Worm (Caenorhabditis elegans): Measurements from ENCODE around the gene fbxa-150.
A peak's percentile ranks its signal among the peaks of the same experiment; 100 is the strongest.

Gene fbxa-150

DNA sequence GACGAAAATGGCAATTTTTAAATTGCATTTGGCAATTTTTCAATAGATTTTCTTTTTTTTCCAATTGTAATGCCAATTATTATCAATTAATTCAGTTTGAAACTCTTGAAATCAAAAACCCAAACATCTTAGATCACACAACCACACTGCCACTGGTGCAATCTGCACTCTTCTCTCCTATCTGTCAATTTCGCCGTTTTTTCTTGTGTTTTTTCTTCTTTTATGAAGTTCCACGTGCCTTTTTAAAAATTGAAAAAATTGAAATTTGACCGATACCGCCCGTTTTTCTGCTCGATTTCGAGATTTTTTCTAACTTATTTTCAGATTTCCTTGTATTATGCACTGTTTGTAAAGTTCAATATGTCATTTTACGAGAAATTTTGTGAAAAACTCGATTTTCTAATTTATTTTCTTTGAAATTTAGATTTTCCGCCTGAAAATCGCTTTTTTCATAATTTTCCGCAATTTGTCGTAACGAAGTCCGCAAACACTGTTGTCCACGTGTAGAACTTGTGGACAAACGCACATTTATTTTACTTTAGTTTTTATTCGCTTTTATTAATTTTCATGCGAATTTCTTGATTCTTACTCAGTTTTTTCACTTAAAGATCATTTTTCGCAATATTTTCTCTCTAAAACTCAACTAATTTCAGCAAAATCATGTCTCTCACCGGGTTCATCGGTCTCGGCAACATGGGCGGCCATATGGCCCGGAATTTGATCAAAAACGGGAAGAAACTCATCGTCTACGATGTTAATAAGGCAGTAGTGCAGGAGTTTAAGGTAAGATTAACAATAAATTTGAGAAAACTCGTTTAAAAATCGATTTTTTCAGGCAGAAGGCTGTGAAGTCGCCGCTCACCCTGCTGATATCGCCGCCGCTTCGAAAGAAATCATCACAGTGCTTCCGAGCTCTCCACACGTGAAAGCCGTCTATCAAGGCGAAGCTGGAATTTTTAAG, 28.8 kb upstream of the fbxa-150 start, which contains the start of gene B0250.5 (continued):
- TF ChIP-seq lin-40 (tag; optimal IDR thresholded peaks at IDR 0.05): peak; percentile 32
- no peak for TF ChIP-seq sptf-2 (GFP tag; optimal IDR thresholded peaks at IDR 0.05)
- no peak for TF ChIP-seq F33H1.4 (GFP tag; IDR thresholded peaks at IDR 0.05)
- no peak for TF ChIP-seq nfya-2 (GFP tag; IDR thresholded peaks at IDR 0.05)
- no peak for TF ChIP-seq F23B12.7 (tag; optimal IDR thresholded peaks at IDR 0.05; ENCODE audit: insufficient read depth)
- TF ChIP-seq F57A8.1 (GFP tag; optimal IDR thresholded peaks at IDR 0.05): no peak
- TF ChIP-seq cebp-2 (GFP tag; IDR thresholded peaks at IDR 0.05): no peak
- TF ChIP-seq lsl-1 (GFP tag; optimal IDR thresholded peaks at IDR 0.05): no peak
- no peak for TF ChIP-seq hrde-1 (tag; optimal IDR thresholded peaks at IDR 0.05; ENCODE audit: borderline replicate concordance)
- no peak for TF ChIP-seq madf-10 (tag; optimal IDR thresholded peaks at IDR 0.05)

- no peak for TF ChIP-seq F55B11.4 (tag; optimal IDR thresholded peaks at IDR 0.05; ENCODE audit: borderline replicate concordance, insufficient read depth)
- TF ChIP-seq C17E4.6 (GFP tag; IDR thresholded peaks at IDR 0.05): no peak
- peak; percentile 61 for TF ChIP-seq nhr-80 (tag; optimal IDR thresholded peaks at IDR 0.05)
- peak; percentile 25 for TF ChIP-seq ceh-79 (tag; optimal IDR thresholded peaks at IDR 0.05)
- no peak for TF ChIP-seq ceh-27 (GFP tag; optimal IDR thresholded peaks at IDR 0.05)
- TF ChIP-seq mxl-1 (tag; optimal IDR thresholded peaks at IDR 0.05): no peak
- no peak; the same call in 1 of the 2 replicates for TF ChIP-seq egl-44 (GFP tag; IDR thresholded peaks at IDR 0.05)
- TF ChIP-seq F57A8.1 (GFP tag; optimal IDR thresholded peaks at IDR 0.05): no peak
- no peak for TF ChIP-seq F37B4.10 (GFP tag; IDR thresholded peaks at IDR 0.05)
- no peak for TF ChIP-seq unc-62 (GFP tag; optimal IDR thresholded peaks at IDR 0.05)
- TF ChIP-seq Y67H2A.10 (GFP tag; conservative IDR thresholded peaks at IDR 0.05): no peak
- no peak for TF ChIP-seq aptf-3 (GFP tag; IDR thresholded peaks at IDR 0.05)
- peak; percentile 30 for TF ChIP-seq B0035.1 (tag; optimal IDR thresholded peaks at IDR 0.05)
- TF ChIP-seq egrh-3 (GFP tag; IDR thresholded peaks at IDR 0.05): no peak
- TF ChIP-seq snpc-1.1 (tag; optimal IDR thresholded peaks at IDR 0.05; ENCODE audit: insufficient read depth): no peak
- peak; percentile 47 for TF ChIP-seq xnd-1 (tag; optimal IDR thresholded peaks at IDR 0.05)
- TF ChIP-seq lin-54 (GFP tag; optimal IDR thresholded peaks at IDR 0.05): peak; percentile 57
- no peak for TF ChIP-seq ztf-25 (GFP tag; IDR thresholded peaks at IDR 0.05)
- TF ChIP-seq lir-1 (GFP tag; conservative IDR thresholded peaks at IDR 0.05): peak; percentile 14; the same call in 1 of the 2 replicates
- peak; percentile 89 for TF ChIP-seq B0336.3 (GFP tag; IDR thresholded peaks at IDR 0.05)
- TF ChIP-seq athp-1 (tag; optimal IDR thresholded peaks at IDR 0.05): peak; percentile 21
- TF ChIP-seq F52B5.7 (tag; optimal IDR thresholded peaks at IDR 0.05): peak; percentile 54
- TF ChIP-seq rcor-1 (GFP tag; IDR thresholded peaks at IDR 0.05): 0 out of 2 replicates have a peak, but pooled peaks have one; percentile 21
- peak; percentile 80 for TF ChIP-seq atf-7 (tag; optimal IDR thresholded peaks at IDR 0.05)
- TF ChIP-seq ceh-100 (GFP tag; IDR thresholded peaks at IDR 0.05): peak; percentile 46; the same call in 1 of the 2 replicates
- TF ChIP-seq lag-1 (GFP tag; IDR thresholded peaks at IDR 0.05): no peak
- TF ChIP-seq ZK185.1 (tag; optimal IDR thresholded peaks at IDR 0.05; ENCODE audit: poor library complexity, severe bottlenecking): peak; percentile 60
- TF ChIP-seq ekl-4 (GFP tag; IDR thresholded peaks at IDR 0.05): peak; percentile 43; the same call in 1 of the 2 replicates
- no peak for TF ChIP-seq lin-26 (GFP tag; IDR thresholded peaks at IDR 0.05)
- TF ChIP-seq ceh-40 (GFP tag; IDR thresholded peaks at IDR 0.05): no peak
- TF ChIP-seq Y95B8A.8 (GFP tag; IDR thresholded peaks at IDR 0.05): 0 out of 2 replicates have a peak, but pooled peaks have one; percentile 56
- TF ChIP-seq unc-130 (GFP tag; optimal IDR thresholded peaks at IDR 0.05): no peak
- TF ChIP-seq rpc-1 (optimal IDR thresholded peaks at IDR 0.05): no peak
- no peak for TF ChIP-seq rpc-1 (tag; optimal IDR thresholded peaks at IDR 0.05)
- TF ChIP-seq dpff-1 (tag; optimal IDR thresholded peaks at IDR 0.05): peak; percentile 40
- peak; percentile 35 for TF ChIP-seq lin-40 (tag; optimal IDR thresholded peaks at IDR 0.05)
- TF ChIP-seq ztf-18 (tag; optimal IDR thresholded peaks at IDR 0.05): no peak
Observed at ce11 chrV:20497537-20497936, 24.9 kb upstream of the fbxa-150 start.
